Fruit fly (Drosophila melanogaster) whole organism, prepupa: ENCODE results near the gene CG13310.

ENCODE experiments used
- CG10669 ChIP-seq: fragments of 200-800 bp; sonication (Bioruptor generic); optimal IDR thresholded peaks from 3 replicates; lab custom pipeline; 2018; ENCODE audit warnings: missing biosample characterization, mild to moderate bottlenecking, missing genetic modification characterization, moderate library complexity
- CG11294 ChIP-seq: fragments of 200-800 bp; sonication (Bioruptor generic); IDR thresholded peaks from 2 replicates; pipeline ENCODE4 v1.3.6; 2022; ENCODE audit warnings: missing biosample characterization, missing genetic modification characterization
- Eip75B ChIP-seq: fragments of 200-800 bp; sonication (Bioruptor generic); optimal IDR thresholded peaks from 3 replicates; lab custom pipeline; 2016; ENCODE audit warnings: missing biosample characterization, missing genetic modification characterization

DNA sequence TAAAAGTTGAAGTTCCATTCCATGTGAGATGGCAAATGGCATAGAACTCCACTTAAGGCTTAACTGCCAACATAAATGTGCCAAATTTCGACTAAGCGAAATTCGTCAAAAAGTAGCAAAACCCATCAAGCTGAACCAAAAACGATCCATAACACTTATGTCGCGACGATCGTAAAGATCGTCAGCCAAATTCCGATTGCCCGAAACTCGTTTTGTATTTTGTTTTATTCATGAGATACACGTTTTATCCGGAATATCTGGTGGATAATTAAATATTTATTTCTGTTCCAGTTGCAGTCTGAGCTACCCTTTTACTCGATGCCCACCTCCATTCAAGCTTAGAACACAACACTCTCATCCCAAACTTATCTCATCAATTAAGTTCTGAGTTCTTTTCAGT, 30.6 kb upstream of the CG13310 start:
- TF ChIP-seq CG10669 (GFP tag; lab: Kevin White, UChicago) (no peak), CG11294 (GFP tag; lab: Robert Waterston, UW) (no peak), Eip75B (GFP tag; lab: Kevin White, UChicago) (no peak)
